Fruit fly (Drosophila melanogaster): ENCODE results near the gene CG13721.

DNA sequence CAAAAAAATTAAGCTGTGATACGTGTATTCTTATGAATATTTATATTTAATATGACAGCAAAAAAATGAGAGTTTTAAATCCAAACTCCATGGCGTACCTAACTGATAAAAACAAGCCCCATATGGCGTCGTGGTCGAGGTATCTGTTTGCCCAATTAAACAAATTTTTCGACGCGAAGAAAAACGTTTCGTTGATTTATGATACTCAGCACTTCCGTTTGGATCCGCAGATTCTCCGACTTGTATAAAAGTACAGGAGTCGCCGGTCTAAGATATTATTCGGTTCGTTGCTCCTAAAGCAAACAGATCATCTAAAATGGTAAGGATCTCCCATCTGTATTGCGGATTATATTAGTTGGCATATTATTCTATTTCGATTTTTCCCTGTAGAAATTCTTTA is 26.1 kb downstream of the CG13721 start, which contains the start of gene CG32248:
- TF ChIP-seq EcR (GFP tag; optimal IDR thresholded peaks at IDR 0.05) (no peak), CG17806 (tag; optimal IDR thresholded peaks at IDR 0.05) (no peak), CG13204 (GFP tag; optimal IDR thresholded peaks at IDR 0.05) (no peak), Ets98B (GFP tag; IDR thresholded peaks at IDR 0.05) (no peak), CG32121 (GFP tag; IDR thresholded peaks at IDR 0.05) (no peak), gl (tag; optimal IDR thresholded peaks at IDR 0.05) (no peak)

All from whole organism, pupa.